Worm (Caenorhabditis elegans) whole organism, early embryonic: ENCODE data around the gene Y48A5A.1.

Experiments used
- B0310.2 ChIP-seq: sonication (generic microtip); optimal IDR thresholded peaks from 2 replicates; lab custom pipeline; 2016; ENCODE audit warnings: mild to moderate bottlenecking, missing genetic modification characterization, missing compliant biosample characterization
- F13C5.2 ChIP-seq: sonication (generic microtip); optimal IDR thresholded peaks from 2 replicates; lab custom pipeline; 2017; ENCODE audit warnings: mild to moderate bottlenecking, missing genetic modification characterization, inconsistent platforms, missing compliant biosample characterization
- aly-1 ChIP-seq: sonication (generic microtip); optimal IDR thresholded peaks from 2 replicates; lab custom pipeline; 2016; ENCODE audit warnings: missing genetic modification characterization, missing compliant biosample characterization
- ama-1 ChIP-seq: fragments of 150-350 bp; optimal IDR thresholded peaks from 2 replicates; lab custom pipeline; 2014
- ceh-13 ChIP-seq: fragments of 200-800 bp; sonication (Bioruptor generic); optimal IDR thresholded peaks from 2 replicates; lab custom pipeline; 2018; ENCODE audit warnings: mild to moderate bottlenecking, missing genetic modification characterization, missing compliant biosample characterization
- ceh-36 ChIP-seq: sonication (generic microtip); optimal IDR thresholded peaks from 2 replicates; lab custom pipeline; 2016; ENCODE audit warnings: missing genetic modification characterization, inconsistent platforms, missing compliant biosample characterization
- flt-1 ChIP-seq: fragments of 200-800 bp; sonication (Bioruptor generic); IDR thresholded peaks from 2 replicates; pipeline ENCODE4 v1.3.6; 2022; ENCODE audit warnings: missing genetic modification characterization, missing compliant biosample characterization
- hmbx-1 ChIP-seq: sonication (generic microtip); optimal IDR thresholded peaks from 2 replicates; lab custom pipeline; 2016; ENCODE audit warnings: mild to moderate bottlenecking, missing genetic modification characterization, missing compliant biosample characterization
- hmg-4 ChIP-seq: fragments of 200-800 bp; sonication (Bioruptor generic); optimal IDR thresholded peaks from 2 replicates; lab custom pipeline; 2018; ENCODE audit warnings: mild to moderate bottlenecking, missing genetic modification characterization, missing compliant biosample characterization
- scrt-1 ChIP-seq: fragments of 200-800 bp; sonication (Bioruptor generic); IDR thresholded peaks from 2 replicates; pipeline ENCODE4 v1.3.6; 2022; ENCODE audit warnings: missing genetic modification characterization, missing compliant biosample characterization
- tbx-11 ChIP-seq: fragments of 200-800 bp; sonication (Bioruptor generic); IDR thresholded peaks from 2 replicates; pipeline ENCODE4 v1.3.6; 2022; ENCODE audit warnings: missing genetic modification characterization, missing compliant biosample characterization

DNA sequence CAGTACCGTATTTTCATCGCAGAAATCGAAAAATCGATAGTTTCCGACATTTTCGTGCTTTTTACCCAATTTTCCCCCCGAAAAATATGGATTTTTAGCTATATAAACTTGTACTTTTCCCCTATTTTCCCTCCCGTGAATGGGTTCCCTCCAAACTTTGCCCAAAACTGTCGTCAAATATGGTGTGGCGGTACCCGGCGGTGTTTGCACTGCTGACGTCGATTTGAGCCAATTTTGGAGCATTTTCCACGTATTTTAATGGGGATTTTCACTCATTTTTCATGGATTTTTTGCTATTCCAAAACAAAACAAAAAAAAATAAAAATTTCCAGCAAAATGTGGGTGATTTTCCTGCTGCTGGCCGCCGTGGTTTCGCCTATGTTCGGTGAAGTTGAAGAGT is 8.1 kb downstream of the Y48A5A.1 start, which contains the start of gene Y76B12C.3:
- TF ChIP-seq ceh-13 (GFP tag; lab: Kevin White, UChicago): no peak
- TF ChIP-seq flt-1 (GFP tag; lab: Robert Waterston, UW): no peak
- no peak for TF ChIP-seq hmg-4 (GFP tag; lab: Kevin White, UChicago)
- no peak for TF ChIP-seq ama-1 (lab: Kevin White, UChicago)
- TF ChIP-seq ceh-36 (tag; lab: Kevin White, UChicago): no peak
- TF ChIP-seq B0310.2 (tag; lab: Kevin White, UChicago): no peak
- no peak for TF ChIP-seq tbx-11 (GFP tag; lab: Robert Waterston, UW)
- no peak for TF ChIP-seq hmbx-1
- TF ChIP-seq F13C5.2 (tag; lab: Kevin White, UChicago): peak; percentile 2
- no peak for TF ChIP-seq aly-1 (tag; lab: Kevin White, UChicago)
- no peak for TF ChIP-seq scrt-1 (GFP tag; lab: Robert Waterston, UW)
